Fruit fly (Drosophila melanogaster) whole organism: ENCODE results near the gene drongo.

Experiments used
- Dll ChIP-seq: fragments of >200 bp; optimal IDR thresholded peaks from 2 replicates; lab custom pipeline; 2017
- EcR ChIP-seq, 2 experiments: fragments of >200 bp; optimal IDR thresholded peaks; 2 replicates each; lab custom pipeline; 2017; ENCODE audit warnings: missing biosample characterization in 2 of 2, missing genetic modification characterization in 2 of 2, missing genetic modification reagents in 2 of 2
- pan ChIP-seq: fragments of >200 bp; optimal IDR thresholded peaks from 2 replicates; lab custom pipeline; 2017
- psq ChIP-seq: fragments of >200 bp; optimal IDR thresholded peaks from 2 replicates; lab custom pipeline; 2017
- usp ChIP-seq: fragments of >200 bp; optimal IDR thresholded peaks from 2 replicates; lab custom pipeline; 2017; ENCODE audit warnings: missing biosample characterization, missing genetic modification characterization, mixed read lengths

dm6 chr2L:871419-871846, 20.6 kb upstream of the drongo start:
- TF ChIP-seq psq (lab: Kevin White, UChicago) (no peak), EcR (GFP tag; optimal IDR thresholded peaks at IDR 0.05; lab: Kevin White, UChicago) (no peak), Dll (lab: Kevin White, UChicago) (no peak), pan (no peak), usp (GFP tag; lab: Kevin White, UChicago) (no peak)
